Worm (Caenorhabditis elegans) whole organism, dauer: ENCODE data around the gene K10C9.4.

ENCODE experiments used
- unc-62 ChIP-seq: sonication (generic microtip); optimal IDR thresholded peaks from 2 replicates; lab custom pipeline; 2017; ENCODE audit warnings: missing biosample characterization, missing genetic modification reagents, missing genetic modification characterization

K10C9.4 gene

ce11 chrV:1038074-1038473 lies 14.7 kb downstream of the K10C9.4 start:
- no peak for TF ChIP-seq unc-62 (GFP tag; lab: Kevin White, UChicago)

DNA sequence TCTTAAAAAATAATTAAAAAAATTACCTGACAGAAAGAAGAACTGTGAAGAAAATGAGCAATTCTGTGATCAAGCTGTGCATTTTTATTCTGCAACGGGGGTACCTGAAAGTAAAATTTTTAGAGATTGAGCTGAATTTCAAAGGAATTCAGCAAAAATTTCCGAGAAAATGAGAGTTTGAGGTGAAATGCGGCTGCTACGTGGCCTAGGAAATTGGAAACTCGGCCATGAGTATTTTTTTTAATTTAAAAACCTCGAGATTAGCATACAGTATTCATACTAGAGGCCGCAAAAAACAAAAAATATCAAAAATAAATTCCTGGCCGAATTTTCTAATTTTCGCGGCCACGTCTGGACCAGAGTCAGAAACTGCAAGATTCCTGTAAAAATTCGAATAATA lies 19.5 kb downstream of the K10C9.4 start, which contains the start of gene flp-34:
TSS of gene flp-34 (minus strand) at position 101 of the 400 bp plus-strand sequence.
- no peak for TF ChIP-seq unc-62 (GFP tag; lab: Kevin White, UChicago)

DNA sequence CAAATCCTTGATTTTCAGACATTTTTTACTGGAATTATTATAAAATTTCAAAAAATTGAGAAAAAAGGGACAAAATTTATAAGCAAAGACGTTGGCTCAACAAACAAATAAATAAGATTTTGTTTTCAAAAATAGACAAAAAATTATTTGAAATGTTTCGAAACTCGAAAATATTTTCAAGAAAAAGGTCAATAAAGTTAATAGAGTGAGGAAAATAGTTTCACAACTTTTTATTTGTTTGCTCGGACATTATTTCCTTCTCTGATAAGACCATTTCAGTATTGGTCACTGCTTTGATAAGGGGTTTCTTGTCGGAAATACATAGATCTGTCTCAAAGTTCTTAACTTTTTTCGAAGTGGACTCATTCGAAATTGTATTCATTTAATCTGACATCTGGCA lies 25.8 kb downstream of the K10C9.4 start, which contains the start of gene R09A1.3:
TSS of gene R09A1.3 (minus strand) at position 31 of the 400 bp plus-strand sequence.
- no peak for TF ChIP-seq unc-62 (GFP tag; lab: Kevin White, UChicago)

DNA sequence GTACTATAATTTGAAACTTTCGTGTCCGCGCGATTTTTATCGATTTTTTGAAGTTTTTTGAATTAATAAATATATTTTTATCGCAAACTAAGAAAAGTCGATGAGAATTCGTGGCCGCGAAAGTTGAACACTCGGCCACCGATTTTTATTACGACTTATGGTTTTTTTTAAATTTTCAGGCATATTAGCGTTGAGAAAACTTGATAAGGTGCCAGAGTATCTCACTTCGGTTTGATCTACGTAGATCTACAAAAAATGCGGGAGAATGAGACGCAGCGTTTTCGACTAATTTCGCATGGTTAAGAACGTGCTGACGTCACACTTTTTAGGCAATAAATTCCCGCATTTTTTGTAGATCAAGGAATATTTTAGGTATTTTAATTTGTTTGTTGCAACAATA lies 29.4 kb downstream of the K10C9.4 start, which contains the start of gene pei-2:
TSS of gene pei-2 (minus strand) at position 101 of the 400 bp plus-strand sequence.
- no peak for TF ChIP-seq unc-62 (GFP tag; lab: Kevin White, UChicago)

DNA sequence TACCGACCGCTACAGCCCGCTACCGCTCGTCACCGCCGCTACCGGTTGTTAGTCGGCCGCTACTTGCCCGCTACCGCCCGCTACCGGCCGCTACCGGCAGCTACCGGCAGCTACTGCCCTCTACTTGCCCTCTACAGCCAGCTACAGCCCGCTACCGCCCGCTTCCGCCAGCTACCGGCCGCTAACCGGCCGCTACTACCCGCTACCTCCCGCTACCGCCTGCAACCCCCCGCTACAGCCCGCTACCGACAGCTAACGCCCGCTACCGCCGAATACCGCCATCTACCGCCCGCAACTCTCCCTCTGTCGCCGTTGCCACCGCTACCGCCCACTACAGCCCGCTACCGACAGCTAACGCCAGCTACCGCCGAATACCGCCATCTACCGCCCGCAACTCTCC lies 31.4 kb downstream of the K10C9.4 start:
- no peak for TF ChIP-seq unc-62 (GFP tag; lab: Kevin White, UChicago)

ce11 chrV:1017196-1017595 lies 35.6 kb downstream of the K10C9.4 start:
- no peak for TF ChIP-seq unc-62 (GFP tag; lab: Kevin White, UChicago)

DNA sequence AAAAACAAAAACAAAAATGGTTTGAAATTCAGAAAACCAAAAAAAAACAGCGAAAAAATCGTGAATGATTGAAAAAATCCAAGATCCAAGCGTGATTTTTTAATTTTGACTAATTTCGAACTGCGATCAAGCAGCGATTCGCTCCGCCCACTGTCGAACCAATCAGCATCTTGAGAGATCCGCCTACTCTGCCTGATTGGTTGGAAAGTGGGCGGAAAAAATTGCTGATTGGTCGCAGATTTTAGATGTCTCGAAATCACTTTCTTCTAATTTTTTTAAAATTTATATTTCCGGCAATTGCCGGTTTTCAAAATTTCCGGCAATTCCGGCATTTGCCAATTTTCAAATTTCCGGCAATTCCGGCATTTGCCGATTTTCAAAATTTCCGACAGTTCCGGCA lies 37.6 kb downstream of the K10C9.4 start:
- TF ChIP-seq unc-62 (GFP tag; lab: Kevin White, UChicago), result no peak

- no peak for TF ChIP-seq unc-62 (GFP tag; lab: Kevin White, UChicago)
Measured at ce11 chrV:1013637-1014036, 39.2 kb downstream of the K10C9.4 start.

ce11 chrV:1009037-1009436 lies 43.8 kb downstream of the K10C9.4 start:
- no peak for TF ChIP-seq unc-62 (GFP tag; lab: Kevin White, UChicago)

ce11 chrV:1008503-1008902 lies 44.3 kb downstream of the K10C9.4 start, which contains the start of gene ergo-1:
Gene ergo-1 (plus strand): TSS chrV:1008803.
- TF ChIP-seq unc-62 (GFP tag; lab: Kevin White, UChicago), result no peak

ce11 chrV:1005877-1006276 lies 46.9 kb downstream of the K10C9.4 start:
- no peak for TF ChIP-seq unc-62 (GFP tag; lab: Kevin White, UChicago)

- TF ChIP-seq unc-62 (GFP tag; lab: Kevin White, UChicago), result no peak
Measured at ce11 chrV:1003826-1004225, 49.0 kb downstream of the K10C9.4 start.

DNA sequence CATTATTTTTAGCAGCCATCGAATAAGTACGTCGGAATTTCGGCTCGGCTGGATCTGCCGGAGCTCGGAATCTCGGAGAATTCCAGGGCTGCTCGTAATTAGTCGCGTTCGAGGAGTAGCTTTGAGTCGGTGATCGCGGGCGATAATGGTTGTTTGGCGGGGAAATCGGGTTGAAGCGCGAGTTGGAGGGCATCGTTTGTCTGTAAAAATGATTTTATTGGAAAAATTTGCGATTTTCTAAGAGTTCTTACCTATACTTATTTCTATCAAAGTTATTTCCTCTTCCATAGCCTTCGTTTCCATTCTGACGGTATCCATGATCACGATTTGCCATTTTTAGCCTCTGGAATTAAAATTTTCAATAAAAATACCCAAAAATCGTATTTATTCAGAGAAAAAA lies 49.4 kb downstream of the K10C9.4 start, which contains the start of gene Y50D4C.5:
TSS of gene Y50D4C.5 (minus strand) at position 345 of the 400 bp plus-strand sequence.
- TF ChIP-seq unc-62 (GFP tag; lab: Kevin White, UChicago), result no peak

ce11 chrV:1001163-1001562 lies 51.7 kb downstream of the K10C9.4 start:
- TF ChIP-seq unc-62 (GFP tag; lab: Kevin White, UChicago), result no peak
